Fruit fly (Drosophila melanogaster): ENCODE data around the gene CG13728.

- TF ChIP-seq nau (GFP tag; optimal IDR thresholded peaks at IDR 0.05), result no peak
- no peak for TF ChIP-seq Usf (GFP tag; optimal IDR thresholded peaks at IDR 0.05)
- peak; percentile 43; the same call in 1 of the 2 replicates for TF ChIP-seq rib (GFP tag; IDR thresholded peaks at IDR 0.05)
- no peak for TF ChIP-seq Rx (GFP tag; IDR thresholded peaks at IDR 0.05)
- no peak for TF ChIP-seq CHES-1-like (GFP tag; optimal IDR thresholded peaks at IDR 0.05)
- TF ChIP-seq amos (GFP tag; IDR thresholded peaks at IDR 0.05; ENCODE audit: partially characterized antibody), result no peak
- no peak for TF ChIP-seq CG6175 (GFP tag; IDR thresholded peaks at IDR 0.05)
- TF ChIP-seq exex (tag; optimal IDR thresholded peaks at IDR 0.05), result no peak
- TF ChIP-seq CG9215 (GFP tag; IDR thresholded peaks at IDR 0.05), result no peak
- TF ChIP-seq NFAT (GFP tag; IDR thresholded peaks at IDR 0.05), result no peak; the same call in 1 of the 2 replicates
- TF ChIP-seq ranshi (GFP tag; IDR thresholded peaks at IDR 0.05), result no peak
- TF ChIP-seq CG10462 (GFP tag; optimal IDR thresholded peaks at IDR 0.05), result no peak
- no peak for TF ChIP-seq CG13624 (GFP tag; optimal IDR thresholded peaks at IDR 0.05)
These were observed 47.9 kb upstream of the CG13728 start for dm6 chr3L:17430390-17430789.

Data from whole organism, embryonic.